Worm (Caenorhabditis elegans): ENCODE results near the gene T06D4.2.

ce11 chrII:3338556-3338955 is 47.1 kb downstream of the T06D4.2 start, which contains the start of gene F14D2.7:
- TF ChIP-seq dpl-1 (GFP tag; optimal IDR thresholded peaks at IDR 0.05), result no peak
- no peak for TF ChIP-seq nfyb-1 (GFP tag; IDR thresholded peaks at IDR 0.05)
- TF ChIP-seq ama-1 (optimal IDR thresholded peaks at IDR 0.05), result no peak
- TF ChIP-seq ama-1 (GFP tag; optimal IDR thresholded peaks at IDR 0.05), result no peak
- TF ChIP-seq snpc-4 (GFP tag; optimal IDR thresholded peaks at IDR 0.05), result no peak
- no peak for TF ChIP-seq snpc-4 (tag; optimal IDR thresholded peaks at IDR 0.05)
- TF ChIP-seq Y67H2A.10 (GFP tag; conservative IDR thresholded peaks at IDR 0.05), result no peak
- no peak for TF ChIP-seq bed-1 (GFP tag; IDR thresholded peaks at IDR 0.05)
